Fruit fly (Drosophila melanogaster) whole organism, embryonic: ENCODE data around the gene Mettl2.

Experiments
- Adf1 ChIP-seq: fragments of 200-800 bp; sonication (Bioruptor generic); IDR thresholded peaks from 2 replicates; pipeline ENCODE4 v1.3.6; 2022; ENCODE audit warnings: missing biosample characterization, missing genetic modification characterization
- Atf3 ChIP-seq: fragments of 200-800 bp; sonication (Bioruptor generic); optimal IDR thresholded peaks from 3 replicates; lab custom pipeline; 2016; ENCODE audit warnings: missing biosample characterization, missing genetic modification characterization
- BtbVII ChIP-seq: fragments of 200-800 bp; sonication (Bioruptor generic); optimal IDR thresholded peaks from 3 replicates; lab custom pipeline; 2017; ENCODE audit warnings: missing biosample characterization, mild to moderate bottlenecking, missing genetic modification characterization
- CG10543 ChIP-seq: fragments of 200-800 bp; sonication (Bioruptor generic); optimal IDR thresholded peaks from 3 replicates; lab custom pipeline; 2017; ENCODE audit warnings: missing biosample characterization, mild to moderate bottlenecking, missing genetic modification characterization, moderate library complexity
- CG11723 ChIP-seq: fragments of 200-800 bp; sonication (Bioruptor generic); optimal IDR thresholded peaks from 2 replicates; lab custom pipeline; 2017; ENCODE audit warnings: missing biosample characterization, mild to moderate bottlenecking, missing genetic modification characterization
- CG14050 ChIP-seq: fragments of 200-800 bp; sonication (Bioruptor generic); IDR thresholded peaks from 3 replicates; pipeline ENCODE4 v1.3.6; 2022; ENCODE audit warnings: missing biosample characterization, missing genetic modification characterization
- CG14710 ChIP-seq: fragments of 200-800 bp; sonication (Bioruptor generic); optimal IDR thresholded peaks from 3 replicates; lab custom pipeline; 2019; ENCODE audit warnings: missing biosample characterization, mild to moderate bottlenecking, missing genetic modification characterization, moderate library complexity
- CG16863 ChIP-seq: fragments of 200-800 bp; sonication (Bioruptor generic); optimal IDR thresholded peaks from 3 replicates; lab custom pipeline; 2016; ENCODE audit warnings: missing biosample characterization, missing genetic modification characterization
- CG18262 ChIP-seq: fragments of 200-800 bp; optimal IDR thresholded peaks from 3 replicates; lab custom pipeline; 2019; ENCODE audit warnings: missing biosample characterization, mild to moderate bottlenecking, missing genetic modification characterization, moderate library complexity
- CG31224 ChIP-seq: fragments of 200-800 bp; sonication (Bioruptor generic); IDR thresholded peaks from 2 replicates; pipeline ENCODE4 v1.3.6; 2022; ENCODE audit warnings: missing biosample characterization, missing genetic modification characterization
- CG3838 ChIP-seq: fragments of 200-800 bp; sonication (Bioruptor generic); optimal IDR thresholded peaks from 3 replicates; lab custom pipeline; 2016; ENCODE audit warnings: missing biosample characterization, missing genetic modification characterization
- CG4617 ChIP-seq: fragments of 200-800 bp; sonication (Bioruptor generic); optimal IDR thresholded peaks from 3 replicates; lab custom pipeline; 2016; ENCODE audit warnings: missing biosample characterization, missing genetic modification characterization, borderline replicate concordance
- CG6175 ChIP-seq: fragments of 200-800 bp; sonication (Bioruptor generic); IDR thresholded peaks from 3 replicates; pipeline ENCODE4 v1.3.6; 2022; ENCODE audit warnings: missing biosample characterization, missing genetic modification characterization
- Deaf1 ChIP-seq: fragments of 200-800 bp; optimal IDR thresholded peaks from 3 replicates; lab custom pipeline; 2019; ENCODE audit warnings: missing biosample characterization, mild to moderate bottlenecking, missing genetic modification characterization, moderate library complexity
- Dek ChIP-seq: fragments of 200-800 bp; sonication (Bioruptor generic); optimal IDR thresholded peaks from 3 replicates; lab custom pipeline; 2019; ENCODE audit warnings: missing biosample characterization, mild to moderate bottlenecking, missing genetic modification characterization, moderate library complexity
- Dip2 ChIP-seq: fragments of 200-800 bp; sonication (Bioruptor generic); IDR thresholded peaks from 2 replicates; pipeline ENCODE4 v1.3.6; 2022; ENCODE audit warnings: missing biosample characterization, missing genetic modification characterization
- Doc3 ChIP-seq: fragments of 200-800 bp; sonication (Bioruptor generic); IDR thresholded peaks from 3 replicates; pipeline ENCODE4 v1.3.6; 2022; ENCODE audit warnings: missing biosample characterization, missing genetic modification characterization; ENCODE audit not compliant: partially characterized antibody
- Fer2 ChIP-seq: fragments of 200-800 bp; sonication (Bioruptor generic); optimal IDR thresholded peaks from 2 replicates; lab custom pipeline; 2018; ENCODE audit warnings: missing biosample characterization, mild to moderate bottlenecking, missing genetic modification characterization, moderate library complexity
- MESR4 ChIP-seq: fragments of 200-800 bp; sonication (Bioruptor generic); optimal IDR thresholded peaks from 2 replicates; lab custom pipeline; 2018; ENCODE audit warnings: missing biosample characterization, mild to moderate bottlenecking, missing genetic modification characterization, moderate library complexity
- NC2β ChIP-seq: fragments of 200-800 bp; sonication (Bioruptor generic); optimal IDR thresholded peaks from 2 replicates; lab custom pipeline; 2016; ENCODE audit warnings: missing biosample characterization, missing genetic modification characterization
- Optix ChIP-seq: fragments of 200-800 bp; sonication (Bioruptor generic); IDR thresholded peaks from 3 replicates; pipeline ENCODE4 v1.3.6; 2022; ENCODE audit warnings: missing biosample characterization, missing genetic modification characterization
- Rfx ChIP-seq: fragments of 200-800 bp; sonication (Bioruptor generic); IDR thresholded peaks from 2 replicates; pipeline ENCODE4 v1.3.6; 2022; ENCODE audit warnings: missing biosample characterization, missing genetic modification characterization
- Tbp ChIP-seq: fragments of >200 bp; optimal IDR thresholded peaks from 2 replicates; lab custom pipeline; 2018; ENCODE audit warnings: missing biosample characterization, missing genetic modification characterization
- Xrp1 ChIP-seq: fragments of 200-800 bp; sonication (Bioruptor generic); IDR thresholded peaks from 2 replicates; pipeline ENCODE4 v1.3.6; 2022; ENCODE audit warnings: missing biosample characterization, missing genetic modification characterization
- YL-1 ChIP-seq: fragments of 200-800 bp; sonication (Bioruptor generic); optimal IDR thresholded peaks from 3 replicates; lab custom pipeline; 2017; ENCODE audit warnings: missing biosample characterization, mild to moderate bottlenecking, missing genetic modification characterization
- al ChIP-seq: fragments of 200-800 bp; sonication (Bioruptor generic); IDR thresholded peaks from 2 replicates; pipeline ENCODE4 v1.3.6; 2022; ENCODE audit warnings: missing biosample characterization, missing genetic modification characterization
- ase ChIP-seq: fragments of 200-800 bp; sonication (Bioruptor generic); IDR thresholded peaks from 3 replicates; pipeline ENCODE4 v1.3.6; 2022; ENCODE audit warnings: missing biosample characterization, missing genetic modification characterization
- bcd ChIP-seq: fragments of 200-800 bp; sonication (Bioruptor generic); optimal IDR thresholded peaks from 2 replicates; lab custom pipeline; 2017; ENCODE audit warnings: missing biosample characterization, mild to moderate bottlenecking, missing genetic modification characterization
- corto ChIP-seq: fragments of 200-800 bp; sonication (Bioruptor generic); optimal IDR thresholded peaks from 2 replicates; lab custom pipeline; 2016; ENCODE audit warnings: missing biosample characterization, mild to moderate bottlenecking, missing genetic modification characterization, moderate library complexity
- croc ChIP-seq: fragments of 200-800 bp; sonication (Bioruptor generic); conservative IDR thresholded peaks from 3 replicates; pipeline ENCODE4 v1.3.6; 2022; ENCODE audit warnings: missing biosample characterization, missing genetic modification characterization
- dpn ChIP-seq, 2 experiments: fragments of 200-800 bp; sonication (Bioruptor generic); optimal IDR thresholded peaks; 3 replicates each; lab custom pipeline; 2016; ENCODE audit warnings: missing biosample characterization in 2 of 2, missing genetic modification characterization in 2 of 2
- dysf ChIP-seq: fragments of 200-800 bp; sonication (Bioruptor generic); IDR thresholded peaks from 3 replicates; pipeline ENCODE4 v1.3.6; 2022; ENCODE audit warnings: missing biosample characterization, missing genetic modification characterization
- eve ChIP-seq, 2 experiments: fragments of >200 bp; optimal IDR thresholded peaks; 2 replicates each; lab custom pipeline; 2017; ENCODE audit warnings: missing biosample characterization in 2 of 2, missing genetic modification characterization in 2 of 2
- gem ChIP-seq: fragments of 200-800 bp; sonication (Bioruptor generic); optimal IDR thresholded peaks from 2 replicates; lab custom pipeline; 2019; ENCODE audit warnings: missing biosample characterization, mild to moderate bottlenecking, missing genetic modification characterization, moderate library complexity
- grn ChIP-seq: fragments of 200-800 bp; sonication (Bioruptor generic); optimal IDR thresholded peaks from 3 replicates; lab custom pipeline; 2017; ENCODE audit warnings: missing biosample characterization, missing genetic modification characterization
- jumu ChIP-seq: fragments of 200-800 bp; sonication (Bioruptor generic); optimal IDR thresholded peaks from 3 replicates; lab custom pipeline; 2016; ENCODE audit warnings: missing biosample characterization, missing genetic modification characterization
- lola ChIP-seq, 3 experiments: fragments of >200 bp in 2 of 3; fragments of 200-800 bp in 1 of 3; sonication (Bioruptor generic) in 1 of 3; optimal IDR thresholded peaks; 2 replicates each; lab custom pipeline; 2017 to 2019; ENCODE audit warnings: missing biosample characterization in 3 of 3, missing genetic modification characterization in 3 of 3, mild to moderate bottlenecking in 1 of 3, moderate library complexity in 1 of 3
- lov ChIP-seq, 2 experiments: fragments of 200-800 bp in 1 of 2; fragments of >200 bp in 1 of 2; sonication (Bioruptor generic) in 1 of 2; IDR thresholded peaks in 1 of 2; optimal IDR thresholded peaks in 1 of 2; 2 replicates in 1 of 2; 3 replicates in 1 of 2; pipeline versions ENCODE4 v1.3.6 to Lab custom; 2017 to 2022; ENCODE audit warnings: missing biosample characterization in 1 of 2, missing genetic modification characterization in 1 of 2
- mld ChIP-seq: fragments of 200-800 bp; sonication (Bioruptor generic); IDR thresholded peaks from 3 replicates; pipeline ENCODE4 v1.3.6; 2022; ENCODE audit warnings: missing biosample characterization, missing genetic modification characterization; ENCODE audit not compliant: partially characterized antibody
- nom ChIP-seq: fragments of 200-800 bp; sonication (Bioruptor generic); optimal IDR thresholded peaks from 2 replicates; lab custom pipeline; 2017; ENCODE audit warnings: missing biosample characterization, missing genetic modification characterization, mild to moderate bottlenecking, moderate library complexity, missing genetic modification reagents
- org-1 ChIP-seq: fragments of 200-800 bp; sonication (Bioruptor generic); optimal IDR thresholded peaks from 2 replicates; lab custom pipeline; 2017; ENCODE audit warnings: missing biosample characterization, missing genetic modification characterization
- phol ChIP-seq: fragments of 200-800 bp; sonication (Bioruptor generic); optimal IDR thresholded peaks from 3 replicates; lab custom pipeline; 2018; ENCODE audit warnings: missing biosample characterization, mild to moderate bottlenecking, missing genetic modification characterization, moderate library complexity
- rib ChIP-seq: fragments of 200-800 bp; sonication (Bioruptor generic); IDR thresholded peaks from 2 replicates; pipeline ENCODE4 v1.3.6; 2022; ENCODE audit warnings: missing biosample characterization, missing genetic modification characterization
- row ChIP-seq: fragments of 200-800 bp; sonication (Bioruptor generic); IDR thresholded peaks from 3 replicates; pipeline ENCODE4 v1.3.6; 2022; ENCODE audit warnings: missing biosample characterization, missing genetic modification characterization
- sd ChIP-seq: fragments of 200-800 bp; sonication (Bioruptor generic); optimal IDR thresholded peaks from 3 replicates; lab custom pipeline; 2018; ENCODE audit warnings: missing biosample characterization, mild to moderate bottlenecking, missing genetic modification characterization, moderate library complexity
- sens-2 ChIP-seq: fragments of 200-800 bp; sonication (Bioruptor generic); IDR thresholded peaks from 2 replicates; pipeline ENCODE4 v1.3.6; 2022; ENCODE audit warnings: missing biosample characterization, missing genetic modification characterization
- sr ChIP-seq: fragments of 200-800 bp; sonication (Bioruptor generic); IDR thresholded peaks from 3 replicates; pipeline ENCODE4 v1.3.6; 2022; ENCODE audit warnings: missing biosample characterization, missing genetic modification characterization
- tin ChIP-seq: fragments of 200-800 bp; sonication (Bioruptor generic); optimal IDR thresholded peaks from 3 replicates; lab custom pipeline; 2016; ENCODE audit warnings: missing biosample characterization, missing genetic modification characterization
- toy ChIP-seq: fragments of 200-800 bp; sonication (Bioruptor generic); IDR thresholded peaks from 2 replicates; pipeline ENCODE4 v1.3.6; 2022; ENCODE audit warnings: missing biosample characterization, missing genetic modification characterization

The Mettl2 gene

dm6 chr3L:1615701-1616100, 23.3 kb downstream of the Mettl2 start, which contains the start of gene CG12105 (continued):
- TF ChIP-seq NC2β (no peak), lola (GFP tag; optimal IDR thresholded peaks at IDR 0.05; lab: Kevin White, UChicago) (no peak), nom (no peak), org-1 (GFP tag; lab: Kevin White, UChicago) (no peak)

dm6 chr3L:1614465-1615084, 24.5 kb downstream of the Mettl2 start:
- TF ChIP-seq phol (no peak), Tbp (GFP tag; lab: Kevin White, UChicago) (no peak), CG16863 (GFP tag; lab: Kevin White, UChicago) (no peak), al (GFP tag; lab: Robert Waterston, UW) (no peak), Xrp1 (GFP tag; lab: Robert Waterston, UW) (no peak), CG31224 (GFP tag; lab: Robert Waterston, UW) (no peak), gem (tag; lab: Kevin White, UChicago) (no peak), tin (GFP tag; lab: Kevin White, UChicago) (no peak), dpn (GFP tag; optimal IDR thresholded peaks at IDR 0.05; lab: Kevin White, UChicago) (no peak), CG10543 (GFP tag; lab: Kevin White, UChicago) (peak; percentile 85), rib (GFP tag; lab: Robert Waterston, UW) (no peak), CG14710 (no peak), bcd (no peak), MESR4 (GFP tag; lab: Kevin White, UChicago) (no peak), sens-2 (GFP tag; lab: Robert Waterston, UW) (no peak), toy (GFP tag; lab: Robert Waterston, UW) (no peak), CG18262 (tag; lab: Kevin White, UChicago) (no peak), grn (no peak), Doc3 (GFP tag; lab: Robert Waterston, UW) (no peak), croc (GFP tag; lab: Robert Waterston, UW) (no peak), row (no peak), Dek (tag; lab: Kevin White, UChicago) (no peak), CG6175 (no peak), BtbVII (no peak), CG11723 (GFP tag; lab: Kevin White, UChicago) (no peak), dysf (no peak), YL-1 (GFP tag; lab: Kevin White, UChicago) (no peak), CG14050 (GFP tag; lab: Robert Waterston, UW) (no peak), Atf3 (GFP tag; lab: Kevin White, UChicago) (no peak), CG3838 (no peak), mld (GFP tag; lab: Robert Waterston, UW) (no peak), sr (GFP tag; lab: Robert Waterston, UW) (0 out of 3 replicates have a peak, but pooled peaks have one; percentile 25), Fer2 (tag; lab: Kevin White, UChicago) (no peak), lov (optimal IDR thresholded peaks at IDR 0.05; lab: Kevin White, UChicago) (no peak), lov (GFP tag; IDR thresholded peaks at IDR 0.05; lab: Robert Waterston, UW) (no peak), CG4617 (GFP tag; lab: Kevin White, UChicago) (no peak), Dip2 (no peak), corto (GFP tag; lab: Kevin White, UChicago) (no peak), jumu (GFP tag; lab: Kevin White, UChicago) (no peak), Deaf1 (tag; lab: Kevin White, UChicago) (peak; percentile 71), Adf1 (GFP tag; lab: Robert Waterston, UW) (peak; percentile 13; the same call in 1 of the 2 replicates), ase (GFP tag; lab: Robert Waterston, UW) (no peak), sd (tag; lab: Kevin White, UChicago) (peak; percentile 63), Rfx (0 out of 2 replicates have a peak, but pooled peaks have one; percentile 4), eve (GFP tag; optimal IDR thresholded peaks at IDR 0.05; lab: Kevin White, UChicago) (no peak), Optix (no peak)
